Fruit fly (Drosophila melanogaster) Kc167 (cell line): ENCODE measurements around the gene rst.

Source experiments
- Myc ChIP-seq: fragments of >200 bp; optimal IDR thresholded peaks from 2 replicates; lab custom pipeline; 2017; ENCODE audit warnings: missing external identifiers
- Sin3A ChIP-seq: fragments of >200 bp; optimal IDR thresholded peaks from 2 replicates; lab custom pipeline; 2018; ENCODE audit warnings: missing external identifiers
- h ChIP-seq: fragments of >200 bp; optimal IDR thresholded peaks from 3 replicates; lab custom pipeline; 2018; ENCODE audit warnings: missing external identifiers
- insv ChIP-seq: fragments of >200 bp; optimal IDR thresholded peaks from 3 replicates; lab custom pipeline; 2018; ENCODE audit warnings: missing external identifiers
- psq ChIP-seq: fragments of >200 bp; optimal IDR thresholded peaks from 2 replicates; lab custom pipeline; 2017; ENCODE audit warnings: missing external identifiers
- ttk ChIP-seq: sonication (Bioruptor generic); optimal IDR thresholded peaks from 2 replicates; lab custom pipeline; 2017; ENCODE audit warnings: missing external identifiers

- TF ChIP-seq psq (lab: Kevin White, UChicago) (no peak), h (no peak), Myc (lab: Kevin White, UChicago) (no peak), ttk (lab: Kevin White, UChicago) (no peak), Sin3A (lab: Kevin White, UChicago) (no peak), insv (no peak)
Observed at dm6 chrX:2984902-2985772, 11.5 kb upstream of the rst start.
